Fruit fly (Drosophila melanogaster) Kc167 (cell line): ENCODE data around the gene Obp69a.

Experiments used
- Sin3A ChIP-seq: fragments of >200 bp; optimal IDR thresholded peaks from 2 replicates; lab custom pipeline; 2018; ENCODE audit warnings: missing external identifiers
- ttk ChIP-seq: sonication (Bioruptor generic); optimal IDR thresholded peaks from 2 replicates; lab custom pipeline; 2017; ENCODE audit warnings: missing external identifiers

DNA sequence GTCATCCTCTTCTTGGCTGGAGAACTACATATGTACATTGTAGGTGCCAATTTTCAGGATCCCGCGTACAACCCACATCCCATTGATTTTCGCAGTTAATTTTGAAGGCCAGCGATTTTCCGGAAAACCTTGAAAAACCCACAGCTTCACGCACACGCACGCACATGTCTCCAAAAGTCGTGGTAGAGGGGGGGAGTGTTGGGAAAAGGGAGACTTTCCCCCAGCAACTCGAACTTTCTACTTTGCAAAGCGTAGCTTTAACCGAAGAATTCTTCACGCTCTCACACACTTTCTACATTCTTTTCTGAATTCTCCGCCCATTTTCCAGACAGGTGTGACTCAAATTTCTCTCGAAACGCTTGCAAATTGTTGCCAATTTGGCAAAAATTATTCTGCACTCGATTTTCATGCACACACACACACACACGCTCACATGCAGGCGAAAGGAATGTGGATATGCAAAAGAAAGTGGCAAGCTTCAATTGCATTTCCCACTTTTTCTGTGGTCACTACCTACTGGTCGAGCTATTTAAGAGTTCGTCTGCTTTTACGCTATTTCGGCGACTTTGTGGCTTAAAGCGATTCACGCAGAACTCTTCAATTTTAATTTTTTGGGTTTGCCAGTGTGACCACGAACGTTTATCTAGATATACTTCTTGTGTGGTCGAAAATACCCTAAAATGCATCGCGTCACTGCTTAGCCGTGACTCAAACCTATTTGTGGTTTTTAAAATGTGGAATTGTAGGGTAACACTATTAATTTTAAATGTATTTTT lies 18.4 kb downstream of the Obp69a start, which contains the start of gene SCaMC:
- TF ChIP-seq ttk (lab: Kevin White, UChicago) (no peak), Sin3A (lab: Kevin White, UChicago) (no peak)
